Fruit fly (Drosophila melanogaster): ENCODE measurements around the gene CG34155.
A peak's percentile ranks its signal among the peaks of the same experiment; 100 is the strongest.

Gene CG34155

DNA sequence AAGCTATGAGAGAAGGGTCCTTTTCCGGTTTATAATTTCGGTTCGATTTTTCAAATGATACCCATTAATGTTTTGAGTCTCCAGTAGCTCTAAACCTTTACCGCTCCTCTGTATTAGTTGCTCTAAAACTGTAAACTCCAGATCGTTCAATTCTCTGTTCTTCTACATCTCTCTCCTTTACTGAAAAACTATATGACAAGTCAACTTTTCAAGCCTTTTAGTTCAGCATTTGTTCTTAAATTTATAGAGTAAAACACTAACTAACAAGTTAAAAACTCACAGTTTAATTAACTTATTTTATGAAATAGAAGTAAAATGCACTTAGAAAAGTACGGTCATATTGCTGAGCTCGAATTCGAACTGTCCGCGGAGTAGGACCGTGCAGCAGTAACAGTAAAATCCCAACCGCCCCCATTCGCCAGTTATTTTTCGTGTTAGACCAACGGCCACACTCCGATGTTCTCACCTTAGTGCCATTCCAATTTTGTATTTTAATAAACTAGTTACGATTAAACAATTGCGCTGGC, 2.8 kb upstream of the CG34155 start (continued):
- TF ChIP-seq ind (GFP tag; optimal IDR thresholded peaks at IDR 0.05) (no peak), CG3995 (GFP tag; optimal IDR thresholded peaks at IDR 0.05) (no peak), CG7987 (GFP tag; optimal IDR thresholded peaks at IDR 0.05) (peak; percentile 35), Hmr (GFP tag; optimal IDR thresholded peaks at IDR 0.05) (peak; percentile 46), Elba2 (GFP tag; optimal IDR thresholded peaks at IDR 0.05) (no peak), inv (GFP tag; IDR thresholded peaks at IDR 0.05; ENCODE audit: partially characterized antibody) (no peak), CG1603 (tag; optimal IDR thresholded peaks at IDR 0.05) (peak; percentile 52), Fer1 (GFP tag; optimal IDR thresholded peaks at IDR 0.05) (no peak), C15 (GFP tag; IDR thresholded peaks at IDR 0.05) (no peak), Asciz (GFP tag; optimal IDR thresholded peaks at IDR 0.05) (no peak), CG14710 (tag; optimal IDR thresholded peaks at IDR 0.05) (peak; percentile 9), Mad (GFP tag; optimal IDR thresholded peaks at IDR 0.05) (no peak), ftz-f1 (GFP tag; optimal IDR thresholded peaks at IDR 0.05) (no peak), emc (GFP tag; optimal IDR thresholded peaks at IDR 0.05) (no peak), gce (GFP tag; IDR thresholded peaks at IDR 0.05) (no peak), CG4820 (GFP tag; optimal IDR thresholded peaks at IDR 0.05) (no peak), cad (GFP tag; optimal IDR thresholded peaks at IDR 0.05) (peak; percentile 41), CG10267 (tag; optimal IDR thresholded peaks at IDR 0.05) (peak; percentile 25), CG16813 (GFP tag; IDR thresholded peaks at IDR 0.05; ENCODE audit: partially characterized antibody) (0 out of 3 replicates have a peak, but pooled peaks have one; percentile 24), rib (GFP tag; IDR thresholded peaks at IDR 0.05) (no peak), CG7357 (GFP tag; IDR thresholded peaks at IDR 0.05) (0 out of 3 replicates have a peak, but pooled peaks have one; percentile 27), YL-1 (GFP tag; optimal IDR thresholded peaks at IDR 0.05) (peak; percentile 6), CG13894 (tag; optimal IDR thresholded peaks at IDR 0.05) (peak; percentile 16), E2f2 (GFP tag; IDR thresholded peaks at IDR 0.05) (peak; percentile 84), unc-4 (GFP tag; IDR thresholded peaks at IDR 0.05; ENCODE audit: partially characterized antibody) (no peak), CG15514 (GFP tag; optimal IDR thresholded peaks at IDR 0.05) (peak; percentile 18), klu (GFP tag; IDR thresholded peaks at IDR 0.05) (no peak), CG6689 (GFP tag; IDR thresholded peaks at IDR 0.05) (no peak), CG13287 (GFP tag; IDR thresholded peaks at IDR 0.05; ENCODE audit: partially characterized antibody) (peak; percentile 17; the same call in 1 of the 2 replicates), Sry-δ (GFP tag; optimal IDR thresholded peaks at IDR 0.05) (peak; percentile 22), Lhr (GFP tag; optimal IDR thresholded peaks at IDR 0.05) (peak; percentile 50), Ets97D (GFP tag; optimal IDR thresholded peaks at IDR 0.05) (peak; percentile 38), CG6654 (GFP tag; optimal IDR thresholded peaks at IDR 0.05) (peak; percentile 97), CG2116 (GFP tag; optimal IDR thresholded peaks at IDR 0.05) (peak; percentile 16), CG1792 (GFP tag; optimal IDR thresholded peaks at IDR 0.05) (no peak), CG42726 (GFP tag; IDR thresholded peaks at IDR 0.05; ENCODE audit: partially characterized antibody) (peak; percentile 50; the same call in 1 of the 2 replicates), Dp (GFP tag; optimal IDR thresholded peaks at IDR 0.05) (peak; percentile 77)

DNA sequence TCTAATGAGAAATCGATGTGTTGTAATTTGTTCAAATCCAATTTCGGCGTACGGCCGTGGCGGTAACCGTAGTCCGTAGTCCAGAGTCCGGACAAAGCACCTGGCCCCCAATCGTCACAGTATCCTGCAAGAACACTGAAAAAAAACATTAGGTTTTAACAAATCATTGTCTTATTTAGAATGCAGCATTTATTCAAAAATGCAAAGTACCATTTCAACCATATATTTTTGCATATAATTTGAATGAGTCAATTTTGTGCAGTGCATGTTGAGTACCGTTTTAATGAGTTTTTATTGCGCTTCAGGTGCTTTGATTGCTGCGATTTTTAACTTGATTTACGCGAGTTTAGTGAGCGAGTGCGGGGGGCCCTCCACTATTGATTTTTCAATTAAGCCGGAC, 1.2 kb upstream of the CG34155 start:
- TF ChIP-seq CG12769 (tag; optimal IDR thresholded peaks at IDR 0.05) (peak; percentile 13), H15 (GFP tag; IDR thresholded peaks at IDR 0.05) (no peak), onecut (GFP tag; IDR thresholded peaks at IDR 0.05) (peak; percentile 40; the same call in 1 of the 2 replicates), Meics (GFP tag; optimal IDR thresholded peaks at IDR 0.05) (peak; percentile 19), Gsc (GFP tag; IDR thresholded peaks at IDR 0.05) (no peak), Fer2 (tag; optimal IDR thresholded peaks at IDR 0.05) (no peak), tup (GFP tag; optimal IDR thresholded peaks at IDR 0.05) (no peak), da (GFP tag; optimal IDR thresholded peaks at IDR 0.05) (no peak), Dip2 (GFP tag; IDR thresholded peaks at IDR 0.05) (no peak), pita (GFP tag; optimal IDR thresholded peaks at IDR 0.05) (no peak), Hr3 (GFP tag; optimal IDR thresholded peaks at IDR 0.05) (no peak), CG1233 (GFP tag; optimal IDR thresholded peaks at IDR 0.05) (no peak), CG16863 (GFP tag; optimal IDR thresholded peaks at IDR 0.05) (no peak), CG11560 (tag; IDR thresholded peaks at IDR 0.05) (no peak), CG3407 (GFP tag; optimal IDR thresholded peaks at IDR 0.05) (no peak), Med (GFP tag) (peak; percentile 56)

All from whole organism, embryonic.